Fruit fly (Drosophila melanogaster): Measurements from ENCODE around the gene CG6126.

dm6 chr3R:16154682-16155081 lies 48.2 kb downstream of the CG6126 start, which contains the start of gene CG6006:
- TF ChIP-seq CG8478 (optimal IDR thresholded peaks at IDR 0.05) (no peak), CTCF (optimal IDR thresholded peaks at IDR 0.05) (no peak)

All from S2 (cell line).